Worm (Caenorhabditis elegans): Measurements from ENCODE around the gene bed-1.
A peak's percentile ranks its signal among the peaks of the same experiment; 100 is the strongest.

- TF ChIP-seq snpc-4 (GFP tag; optimal IDR thresholded peaks at IDR 0.05) (no peak), snpc-4 (tag; optimal IDR thresholded peaks at IDR 0.05) (no peak), tbp1 (GFP tag; optimal IDR thresholded peaks at IDR 0.05) (peak; percentile 87), ceh-58 (GFP tag; IDR thresholded peaks at IDR 0.05) (no peak), cebp-2 (GFP tag; IDR thresholded peaks at IDR 0.05) (no peak), Y79H2A.3 (GFP tag; conservative IDR thresholded peaks at IDR 0.05) (no peak), F10E7.11 (tag; optimal IDR thresholded peaks at IDR 0.05) (no peak), F57A8.1 (GFP tag; optimal IDR thresholded peaks at IDR 0.05) (no peak), unc-62 (GFP tag; optimal IDR thresholded peaks at IDR 0.05) (no peak), him-1 (tag; optimal IDR thresholded peaks at IDR 0.05) (peak; percentile 2), C06A6.2 (GFP tag; conservative IDR thresholded peaks at IDR 0.05) (no peak)
Measured at ce11 chrV:19142595-19142994, 17.9 kb upstream of the bed-1 start.

Measured in whole organism, young adult.